Worm (Caenorhabditis elegans) whole organism, L4/young adult: ENCODE measurements around the gene hrg-1.

Experiments used
- W03F9.2 ChIP-seq: fragments of 150-350 bp; optimal IDR thresholded peaks from 2 replicates; lab custom pipeline; 2014; ENCODE audit warnings: missing biosample characterization, missing genetic modification characterization
- dao-5 ChIP-seq: sonication (generic microtip); optimal IDR thresholded peaks from 2 replicates; lab custom pipeline; 2016; ENCODE audit warnings: missing genotype, missing genetic modification characterization, moderate library complexity, missing compliant biosample characterization
- him-1 ChIP-seq: sonication (generic microtip); optimal IDR thresholded peaks from 2 replicates; lab custom pipeline; 2016; ENCODE audit warnings: missing genotype, missing genetic modification reagents, missing genetic modification characterization, missing compliant biosample characterization

- TF ChIP-seq dao-5 (no peak), him-1 (tag; lab: Kevin White, UChicago) (no peak), W03F9.2 (no peak)
These were observed 56.8 kb downstream of the hrg-1 start for ce11 chrX:3959221-3959620.
